Fruit fly (Drosophila melanogaster) whole organism, prepupa: ENCODE results near the gene CSN6.

Experiments used
- CG10631 ChIP-seq: fragments of 200-800 bp; sonication (Bioruptor generic); optimal IDR thresholded peaks from 2 replicates; lab custom pipeline; 2016; ENCODE audit warnings: missing biosample characterization, missing genetic modification characterization
- CG11294 ChIP-seq: fragments of 200-800 bp; sonication (Bioruptor generic); IDR thresholded peaks from 2 replicates; pipeline ENCODE4 v1.3.6; 2022; ENCODE audit warnings: missing biosample characterization, missing genetic modification characterization
- CG15336 ChIP-seq: fragments of 200-800 bp; sonication (Bioruptor generic); IDR thresholded peaks from 2 replicates; pipeline ENCODE4 v1.3.6; 2022; ENCODE audit warnings: missing biosample characterization, missing genetic modification characterization
- CG16779 ChIP-seq: fragments of 200-800 bp; sonication (Bioruptor generic); optimal IDR thresholded peaks from 3 replicates; lab custom pipeline; 2017; ENCODE audit warnings: missing biosample characterization, mild to moderate bottlenecking, missing genetic modification characterization
- CG32006 ChIP-seq: fragments of 200-800 bp; sonication (Bioruptor generic); optimal IDR thresholded peaks from 3 replicates; lab custom pipeline; 2017; ENCODE audit warnings: missing biosample characterization, mild to moderate bottlenecking, missing genetic modification characterization
- CG34406 ChIP-seq: fragments of 200-800 bp; sonication (Bioruptor generic); optimal IDR thresholded peaks from 3 replicates; lab custom pipeline; 2016; ENCODE audit warnings: missing biosample characterization, missing genetic modification characterization
- CG3919 ChIP-seq: fragments of 200-800 bp; sonication (Bioruptor generic); optimal IDR thresholded peaks from 3 replicates; lab custom pipeline; 2016; ENCODE audit warnings: missing biosample characterization, missing genetic modification characterization
- CG4318 ChIP-seq: fragments of 200-800 bp; sonication (Bioruptor generic); optimal IDR thresholded peaks from 3 replicates; lab custom pipeline; 2017; ENCODE audit warnings: missing biosample characterization, mild to moderate bottlenecking, missing genetic modification characterization
- CG6276 ChIP-seq: fragments of 200-800 bp; sonication (Bioruptor generic); optimal IDR thresholded peaks from 2 replicates; lab custom pipeline; 2017; ENCODE audit warnings: missing biosample characterization, mild to moderate bottlenecking, missing genetic modification characterization
- CG6854 ChIP-seq: fragments of 200-800 bp; sonication (Bioruptor generic); optimal IDR thresholded peaks from 2 replicates; lab custom pipeline; 2017; ENCODE audit warnings: missing biosample characterization, mild to moderate bottlenecking, missing genetic modification characterization
- CG8119 ChIP-seq: fragments of 200-800 bp; sonication (Bioruptor generic); IDR thresholded peaks from 3 replicates; pipeline ENCODE4 v1.3.6; 2022; ENCODE audit warnings: missing biosample characterization, missing genetic modification characterization
- CG8632 ChIP-seq: fragments of 200-800 bp; sonication (Bioruptor generic); optimal IDR thresholded peaks from 3 replicates; lab custom pipeline; 2016; ENCODE audit warnings: missing biosample characterization, missing genetic modification characterization
- CG9139 ChIP-seq: fragments of 200-800 bp; sonication (Bioruptor generic); optimal IDR thresholded peaks from 3 replicates; lab custom pipeline; 2017; ENCODE audit warnings: missing biosample characterization, mild to moderate bottlenecking, missing genetic modification characterization
- Eip78C ChIP-seq: fragments of 200-800 bp; sonication (Bioruptor generic); peaks from one replicate; lab custom pipeline; 2016; ENCODE audit warnings: missing biosample characterization, missing genetic modification characterization
- Eip93F ChIP-seq: fragments of 200-800 bp; sonication (Bioruptor generic); optimal IDR thresholded peaks from 2 replicates; lab custom pipeline; 2016; ENCODE audit warnings: missing biosample characterization, mild to moderate bottlenecking, missing genetic modification characterization
- Ets21C ChIP-seq: fragments of 200-800 bp; sonication (Bioruptor generic); optimal IDR thresholded peaks from 3 replicates; lab custom pipeline; 2016; ENCODE audit warnings: missing biosample characterization, missing genetic modification characterization
- Ets96B ChIP-seq: fragments of 200-800 bp; optimal IDR thresholded peaks from 2 replicates; lab custom pipeline; 2019; ENCODE audit warnings: missing biosample characterization, mild to moderate bottlenecking, missing genetic modification characterization, moderate library complexity
- Hr39 ChIP-seq: fragments of 200-800 bp; sonication (Bioruptor generic); optimal IDR thresholded peaks from 2 replicates; lab custom pipeline; 2016; ENCODE audit warnings: missing biosample characterization, missing genetic modification characterization
- Hr4 ChIP-seq: fragments of 200-800 bp; sonication (Bioruptor generic); optimal IDR thresholded peaks from 3 replicates; lab custom pipeline; 2016; ENCODE audit warnings: missing biosample characterization, missing genetic modification characterization
- Lpt ChIP-seq: fragments of 200-800 bp; sonication (Bioruptor generic); optimal IDR thresholded peaks from 3 replicates; lab custom pipeline; 2016; ENCODE audit warnings: missing biosample characterization, missing genetic modification characterization
- Met ChIP-seq: fragments of 200-800 bp; sonication (Bioruptor generic); optimal IDR thresholded peaks from 3 replicates; lab custom pipeline; 2016; ENCODE audit warnings: missing biosample characterization, missing genetic modification characterization
- OdsH ChIP-seq: fragments of 200-800 bp; sonication (Bioruptor generic); optimal IDR thresholded peaks from 3 replicates; lab custom pipeline; 2016; ENCODE audit warnings: missing biosample characterization, missing genetic modification characterization
- Smox ChIP-seq: fragments of 200-800 bp; sonication (Bioruptor generic); optimal IDR thresholded peaks from 3 replicates; lab custom pipeline; 2016; ENCODE audit warnings: missing biosample characterization, missing genetic modification characterization
- Sox15 ChIP-seq: fragments of 200-800 bp; sonication (Bioruptor generic); optimal IDR thresholded peaks from 3 replicates; lab custom pipeline; 2016; ENCODE audit warnings: missing biosample characterization, missing genetic modification characterization
- achi ChIP-seq: fragments of 200-800 bp; sonication (Bioruptor generic); optimal IDR thresholded peaks from 3 replicates; lab custom pipeline; 2016; ENCODE audit warnings: missing biosample characterization, missing genetic modification characterization
- cyc ChIP-seq: fragments of 200-800 bp; sonication (Bioruptor generic); optimal IDR thresholded peaks from 3 replicates; lab custom pipeline; 2016; ENCODE audit warnings: missing biosample characterization, missing genetic modification characterization
- dac ChIP-seq: fragments of 200-800 bp; sonication (Bioruptor generic); optimal IDR thresholded peaks from 2 replicates; lab custom pipeline; 2017; ENCODE audit warnings: missing biosample characterization, mild to moderate bottlenecking, missing genetic modification characterization
- dsx ChIP-seq: fragments of 200-800 bp; optimal IDR thresholded peaks from 3 replicates; lab custom pipeline; 2019; ENCODE audit warnings: missing biosample characterization, mild to moderate bottlenecking, missing genetic modification characterization, moderate library complexity; ENCODE audit not compliant: poor library complexity, severe bottlenecking
- eg ChIP-seq: fragments of 200-800 bp; sonication (Bioruptor generic); IDR thresholded peaks from 3 replicates; pipeline ENCODE4 v1.3.6; 2022; ENCODE audit warnings: missing biosample characterization, missing genetic modification characterization
- fkh ChIP-seq: fragments of 200-800 bp; sonication (Bioruptor generic); optimal IDR thresholded peaks from 3 replicates; lab custom pipeline; 2017; ENCODE audit warnings: missing biosample characterization, mild to moderate bottlenecking, missing genetic modification characterization, moderate library complexity
- lz ChIP-seq: fragments of 200-800 bp; sonication (Bioruptor generic); optimal IDR thresholded peaks from 3 replicates; lab custom pipeline; 2016; ENCODE audit warnings: missing biosample characterization, missing genetic modification characterization
- net ChIP-seq: fragments of 200-800 bp; sonication (Bioruptor generic); optimal IDR thresholded peaks from 3 replicates; lab custom pipeline; 2016; ENCODE audit warnings: missing biosample characterization, missing genetic modification characterization
- pdm3 ChIP-seq: fragments of 200-800 bp; sonication (Bioruptor generic); optimal IDR thresholded peaks from 3 replicates; lab custom pipeline; 2016; ENCODE audit warnings: missing biosample characterization, missing genetic modification characterization
- salr ChIP-seq, 2 experiments: fragments of 200-800 bp; sonication (Bioruptor generic); optimal IDR thresholded peaks; 3 replicates each; lab custom pipeline; 2016 to 2018; ENCODE audit warnings: missing biosample characterization in 2 of 2, missing genetic modification characterization in 2 of 2, mild to moderate bottlenecking in 1 of 2
- topi ChIP-seq: fragments of 200-800 bp; sonication (Bioruptor generic); optimal IDR thresholded peaks from 3 replicates; lab custom pipeline; 2016; ENCODE audit warnings: missing biosample characterization, missing genetic modification characterization
- vri ChIP-seq: fragments of 200-800 bp; sonication (Bioruptor generic); optimal IDR thresholded peaks from 3 replicates; lab custom pipeline; 2016; ENCODE audit warnings: missing biosample characterization, mild to moderate bottlenecking, missing genetic modification characterization

Gene CSN6

dm6 chr3R:22590668-22591275 is 10.2 kb downstream of the CSN6 start (continued):
- no peak for TF ChIP-seq Eip93F (GFP tag; lab: Kevin White, UChicago)
- TF ChIP-seq dsx (GFP tag; lab: Kevin White, UChicago), result no peak
- peak; percentile 4 for TF ChIP-seq cyc (GFP tag; lab: Kevin White, UChicago)
- peak; percentile 79 for TF ChIP-seq Eip78C (GFP tag; lab: Kevin White, UChicago)
- peak; percentile 48 for TF ChIP-seq Hr39
- TF ChIP-seq lz (GFP tag; lab: Kevin White, UChicago), result peak; percentile 64
- peak; percentile 23 for TF ChIP-seq Smox (GFP tag; lab: Kevin White, UChicago)
- TF ChIP-seq Ets96B, result peak; percentile 37
- no peak for TF ChIP-seq vri (GFP tag; lab: Kevin White, UChicago)
- peak; percentile 55 for TF ChIP-seq CG3919
- TF ChIP-seq CG15336 (GFP tag; lab: Robert Waterston, UW), result peak; percentile 71
- no peak; the same call in 1 of the 2 replicates for TF ChIP-seq CG11294 (GFP tag; lab: Robert Waterston, UW)
- TF ChIP-seq CG8632 (GFP tag; lab: Kevin White, UChicago), result peak; percentile 45
- peak; percentile 38 for TF ChIP-seq CG16779 (tag; lab: Kevin White, UChicago)
- peak; percentile 67 for TF ChIP-seq CG10631 (GFP tag; lab: Kevin White, UChicago)
- TF ChIP-seq OdsH (GFP tag; lab: Kevin White, UChicago), result peak; percentile 66
- TF ChIP-seq CG9139 (GFP tag; lab: Kevin White, UChicago), result no peak
- TF ChIP-seq CG8119 (GFP tag; lab: Robert Waterston, UW), result peak; percentile 71; the same call in 2 of the 3 replicates
- TF ChIP-seq, all 60 proteins: peak for 46

- TF ChIP-seq pdm3 (GFP tag; lab: Kevin White, UChicago) (peak; percentile 26), eg (peak; percentile 77; the same call in 2 of the 3 replicates), CG8632 (GFP tag; lab: Kevin White, UChicago) (no peak), Ets21C (GFP tag; lab: Kevin White, UChicago) (no peak), CG32006 (peak; percentile 78), OdsH (GFP tag; lab: Kevin White, UChicago) (peak; percentile 37), CG4318 (GFP tag; lab: Kevin White, UChicago) (peak; percentile 66), CG15336 (GFP tag; lab: Robert Waterston, UW) (peak; percentile 63), CG10631 (GFP tag; lab: Kevin White, UChicago) (peak; percentile 6), dac (GFP tag; lab: Kevin White, UChicago) (peak; percentile 23), Eip78C (GFP tag; lab: Kevin White, UChicago) (peak; percentile 63), net (GFP tag; lab: Kevin White, UChicago) (peak; percentile 23), CG3919 (peak; percentile 7), Hr4 (GFP tag; lab: Kevin White, UChicago) (peak; percentile 76), CG6276 (GFP tag; lab: Kevin White, UChicago) (peak; percentile 76), Eip93F (GFP tag; lab: Kevin White, UChicago) (no peak), Sox15 (GFP tag; lab: Kevin White, UChicago) (no peak), CG8119 (GFP tag; lab: Robert Waterston, UW) (peak; percentile 70), topi (GFP tag; lab: Kevin White, UChicago) (no peak), CG6854 (GFP tag; lab: Kevin White, UChicago) (no peak), achi (GFP tag; lab: Kevin White, UChicago) (peak; percentile 18), Met (no peak), salr (GFP tag; optimal IDR thresholded peaks at IDR 0.05; lab: Kevin White, UChicago) (peak in 1 of 2 experiments; percentile 63), lz (GFP tag; lab: Kevin White, UChicago) (no peak), CG34406 (GFP tag; lab: Kevin White, UChicago) (no peak), Lpt (GFP tag; lab: Kevin White, UChicago) (peak; percentile 35)
Measured at dm6 chr3R:22594257-22594656, 13.7 kb downstream of the CSN6 start.

- TF ChIP-seq vri (GFP tag; lab: Kevin White, UChicago) (peak; percentile 51), net (GFP tag; lab: Kevin White, UChicago) (no peak), fkh (GFP tag; lab: Kevin White, UChicago) (peak; percentile 32), Eip78C (GFP tag; lab: Kevin White, UChicago) (peak; percentile 31), eg (no peak)
Measured at dm6 chr3R:22595293-22595868, 14.8 kb downstream of the CSN6 start.
